Worm (Caenorhabditis elegans) whole organism, L3 larva: ENCODE measurements around the gene F56D6.21.

Source experiments
- R02D3.7 ChIP-seq: fragments of 150-350 bp; optimal IDR thresholded peaks from 2 replicates; lab custom pipeline; 2014; ENCODE audit warnings: missing biosample characterization, missing genetic modification characterization
- elt-1 ChIP-seq: fragments of 150-350 bp; optimal IDR thresholded peaks from 2 replicates; lab custom pipeline; 2014; ENCODE audit warnings: missing biosample characterization, missing genetic modification characterization
- hmg-11 ChIP-seq: sonication (generic microtip); optimal IDR thresholded peaks from 2 replicates; lab custom pipeline; 2016; ENCODE audit warnings: missing genetic modification characterization, missing compliant biosample characterization
- lin-39 ChIP-seq: fragments of 150-350 bp; optimal IDR thresholded peaks from 2 replicates; lab custom pipeline; 2018; ENCODE audit warnings: missing biosample characterization, missing genetic modification reagents, missing genetic modification characterization
- mdl-1 ChIP-seq: fragments of 150-350 bp; optimal IDR thresholded peaks from 2 replicates; lab custom pipeline; 2014; ENCODE audit warnings: missing biosample characterization, missing genetic modification characterization
- nhr-12 ChIP-seq: fragments of 150-350 bp; optimal IDR thresholded peaks from 2 replicates; lab custom pipeline; 2014; ENCODE audit warnings: missing biosample characterization, missing genetic modification characterization
- nhr-25 ChIP-seq: sonication (generic microtip); optimal IDR thresholded peaks from 2 replicates; lab custom pipeline; 2017; ENCODE audit warnings: missing biosample characterization, missing genetic modification characterization
- nhr-28 ChIP-seq: fragments of 150-350 bp; optimal IDR thresholded peaks from 2 replicates; lab custom pipeline; 2014; ENCODE audit warnings: missing biosample characterization, missing genetic modification characterization
- nhr-76 ChIP-seq: fragments of 150-350 bp; sonication (generic microtip); optimal IDR thresholded peaks from 5 replicates; lab custom pipeline; 2014; ENCODE audit warnings: missing biosample characterization, missing genetic modification characterization
- pqm-1 ChIP-seq: fragments of 150-350 bp; optimal IDR thresholded peaks from 2 replicates; lab custom pipeline; 2017; ENCODE audit warnings: missing biosample characterization, missing genetic modification characterization, inconsistent platforms
- skn-1 ChIP-seq: fragments of 150-350 bp; optimal IDR thresholded peaks from 2 replicates; lab custom pipeline; 2014; ENCODE audit warnings: missing biosample characterization, missing genetic modification characterization
- unc-39 ChIP-seq: sonication (generic microtip); optimal IDR thresholded peaks from 4 replicates; lab custom pipeline; 2017; ENCODE audit warnings: missing biosample characterization, missing genetic modification characterization
- unc-62 ChIP-seq: fragments of 150-350 bp; sonication (generic microtip); optimal IDR thresholded peaks from 4 replicates; lab custom pipeline; 2014; ENCODE audit warnings: missing biosample characterization, missing genetic modification reagents, missing genetic modification characterization

ce11 chrIV:3876955-3877354, 27.8 kb upstream of the F56D6.21 start:
- TF ChIP-seq mdl-1 (tag; lab: Kevin White, UChicago) (no peak), unc-39 (tag; lab: Kevin White, UChicago) (no peak), nhr-28 (tag; lab: Kevin White, UChicago) (no peak), nhr-76 (tag; lab: Kevin White, UChicago) (no peak), nhr-12 (no peak), unc-62 (no peak), R02D3.7 (tag; lab: Kevin White, UChicago) (no peak), lin-39 (tag; lab: Kevin White, UChicago) (no peak), nhr-25 (tag; lab: Kevin White, UChicago) (no peak), pqm-1 (no peak), elt-1 (no peak), skn-1 (tag; lab: Kevin White, UChicago) (no peak), hmg-11 (no peak)
